Worm (Caenorhabditis elegans) whole organism, L3 larva: ENCODE measurements around the gene F47C12.7.

Source experiments
- jun-1 ChIP-seq: fragments of 150-350 bp; optimal IDR thresholded peaks from 2 replicates; lab custom pipeline; 2014; ENCODE audit warnings: missing biosample characterization, missing genetic modification reagents, missing genetic modification characterization
- mdl-1 ChIP-seq: fragments of 150-350 bp; optimal IDR thresholded peaks from 2 replicates; lab custom pipeline; 2014; ENCODE audit warnings: missing biosample characterization, missing genetic modification characterization
- nhr-23 ChIP-seq: fragments of 150-350 bp; optimal IDR thresholded peaks from 2 replicates; lab custom pipeline; 2014; ENCODE audit warnings: missing biosample characterization, missing genetic modification reagents, missing genetic modification characterization
- pha-4 ChIP-seq: fragments of 150-350 bp; optimal IDR thresholded peaks from 2 replicates; lab custom pipeline; 2014; ENCODE audit warnings: missing biosample characterization, missing genetic modification reagents, missing genetic modification characterization
- pqm-1 ChIP-seq: fragments of 150-350 bp; optimal IDR thresholded peaks from 2 replicates; lab custom pipeline; 2017; ENCODE audit warnings: missing biosample characterization, missing genetic modification characterization, inconsistent platforms
- skn-1 ChIP-seq: fragments of 150-350 bp; optimal IDR thresholded peaks from 2 replicates; lab custom pipeline; 2014; ENCODE audit warnings: missing biosample characterization, missing genetic modification characterization

DNA sequence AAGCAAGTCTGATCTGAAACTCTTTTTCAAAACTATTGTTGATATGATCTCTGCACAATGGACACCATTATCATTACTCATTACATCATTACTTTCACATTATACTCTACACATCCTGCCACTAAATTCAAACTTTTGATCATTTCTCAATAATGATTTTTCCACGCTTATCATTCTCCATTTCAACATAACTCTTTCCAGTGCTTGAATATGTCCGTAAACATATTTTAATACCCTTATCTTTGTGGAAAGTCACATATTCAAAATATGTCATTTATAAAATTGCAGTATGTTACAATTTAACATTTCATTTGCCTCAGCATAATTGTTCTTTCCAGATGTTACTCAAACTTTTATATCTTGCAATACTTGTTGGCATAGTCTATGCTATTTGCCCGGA lies 34.9 kb downstream of the F47C12.7 start, which contains the start of gene clec-75:
- peak; percentile 20 for TF ChIP-seq jun-1 (tag; lab: Kevin White, UChicago)
- TF ChIP-seq nhr-23 (tag; lab: Kevin White, UChicago), result no peak
- no peak for TF ChIP-seq mdl-1
- no peak for TF ChIP-seq pha-4 (tag; lab: Kevin White, UChicago)
- no peak for TF ChIP-seq skn-1 (tag; lab: Kevin White, UChicago)
- peak; percentile 42 for TF ChIP-seq pqm-1 (tag; lab: Kevin White, UChicago)
